Fruit fly (Drosophila melanogaster) whole organism, prepupa: ENCODE data around the gene FRG1.
A peak's percentile ranks its signal among the peaks of the same experiment; 100 is the strongest.

Experiments used
- Eip93F ChIP-seq: fragments of 200-800 bp; sonication (Bioruptor generic); optimal IDR thresholded peaks from 2 replicates; lab custom pipeline; 2016; ENCODE audit warnings: missing biosample characterization, mild to moderate bottlenecking, missing genetic modification characterization
- Gug ChIP-seq: fragments of 200-800 bp; sonication (Bioruptor generic); IDR thresholded peaks from 2 replicates; pipeline ENCODE4 v1.3.6; 2022; ENCODE audit warnings: missing biosample characterization, missing genetic modification characterization
- Hr38 ChIP-seq: sonication (Bioruptor generic); optimal IDR thresholded peaks from 2 replicates; lab custom pipeline; 2016; ENCODE audit warnings: missing biosample characterization, missing genetic modification characterization
- Hr39 ChIP-seq: fragments of 200-800 bp; sonication (Bioruptor generic); optimal IDR thresholded peaks from 2 replicates; lab custom pipeline; 2016; ENCODE audit warnings: missing biosample characterization, missing genetic modification characterization
- cyc ChIP-seq: fragments of 200-800 bp; sonication (Bioruptor generic); optimal IDR thresholded peaks from 3 replicates; lab custom pipeline; 2016; ENCODE audit warnings: missing biosample characterization, missing genetic modification characterization
- fd59A ChIP-seq: fragments of 200-800 bp; sonication (Bioruptor generic); optimal IDR thresholded peaks from 2 replicates; lab custom pipeline; 2017; ENCODE audit warnings: missing biosample characterization, mild to moderate bottlenecking, missing genetic modification characterization, missing genetic modification reagents

DNA sequence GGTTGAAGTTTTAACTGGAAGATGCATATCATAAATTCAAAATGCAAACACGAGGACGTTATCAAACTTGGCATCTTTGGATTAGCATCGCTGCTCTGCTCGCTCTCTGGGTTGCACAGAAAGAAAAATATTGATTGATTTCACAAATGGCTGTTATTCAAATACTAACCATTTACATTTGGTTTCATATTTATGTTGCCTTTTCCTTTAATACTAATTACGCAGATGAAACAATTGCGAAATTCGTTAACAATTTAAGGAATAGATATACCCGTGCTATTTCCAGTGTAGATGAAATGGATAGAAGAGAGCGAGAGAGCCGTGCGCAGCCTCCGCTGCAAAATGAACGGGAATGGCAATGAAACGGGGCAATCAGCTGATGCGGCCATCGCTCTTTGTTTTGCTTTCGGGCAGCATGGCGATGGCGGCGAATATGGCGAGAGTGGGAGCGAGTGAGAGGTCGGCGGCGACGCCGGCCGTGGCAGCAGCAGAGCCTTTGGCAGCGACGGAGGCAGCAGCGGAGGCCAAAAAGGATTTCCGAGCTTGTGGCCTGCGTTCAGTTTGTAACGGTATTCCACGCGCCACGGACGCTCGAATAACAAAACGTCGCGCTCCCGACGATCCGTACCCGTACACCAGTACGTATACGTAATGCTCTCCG, 49.1 kb downstream of the FRG1 start, which contains the start of gene rdgC:
- TF ChIP-seq cyc (GFP tag; lab: Kevin White, UChicago) (peak; percentile 94), Hr38 (peak; percentile 2), Eip93F (GFP tag; lab: Kevin White, UChicago) (peak; percentile 38), Gug (GFP tag; lab: Robert Waterston, UW) (peak; percentile 96), fd59A (GFP tag; lab: Kevin White, UChicago) (peak; percentile 80), Hr39 (peak; percentile 90)
